Fruit fly (Drosophila melanogaster): Measurements from ENCODE around the gene CG4953.

CG4953 gene

dm6 chr2L:10266511-10266910 lies at the start of gene CG4953:
Gene CG4953, plus strand, starts transcription at chr2L:10266703.
- no peak for TF ChIP-seq h (optimal IDR thresholded peaks at IDR 0.05)
- no peak for TF ChIP-seq psq (optimal IDR thresholded peaks at IDR 0.05)
- TF ChIP-seq ttk (optimal IDR thresholded peaks at IDR 0.05): no peak
- TF ChIP-seq insv (optimal IDR thresholded peaks at IDR 0.05): no peak
- TF ChIP-seq Sin3A (optimal IDR thresholded peaks at IDR 0.05): no peak
- TF ChIP-seq Myc (optimal IDR thresholded peaks at IDR 0.05): no peak

dm6 chr2L:10220010-10220409 lies 46.5 kb upstream of the CG4953 start:
- no peak for TF ChIP-seq ttk (optimal IDR thresholded peaks at IDR 0.05)
- no peak for TF ChIP-seq insv (optimal IDR thresholded peaks at IDR 0.05)
- TF ChIP-seq Sin3A (optimal IDR thresholded peaks at IDR 0.05): no peak
- no peak for TF ChIP-seq Myc (optimal IDR thresholded peaks at IDR 0.05)
- TF ChIP-seq h (optimal IDR thresholded peaks at IDR 0.05): no peak
- TF ChIP-seq psq (optimal IDR thresholded peaks at IDR 0.05): no peak

- TF ChIP-seq psq (optimal IDR thresholded peaks at IDR 0.05) (no peak), h (optimal IDR thresholded peaks at IDR 0.05) (no peak), Myc (optimal IDR thresholded peaks at IDR 0.05) (no peak), insv (optimal IDR thresholded peaks at IDR 0.05) (no peak), Sin3A (optimal IDR thresholded peaks at IDR 0.05) (no peak), ttk (optimal IDR thresholded peaks at IDR 0.05) (no peak)
These were observed 45.8 kb upstream of the CG4953 start, which contains the start of the genes Npc1a and Prosalpha6 for dm6 chr2L:10220501-10221386. Gene Npc1a, minus strand, starts transcription at chr2L:10221216. Gene Prosalpha6, plus strand, starts transcription at chr2L:10221351.

dm6 chr2L:10221387-10221705 lies 45.2 kb upstream of the CG4953 start:
- TF ChIP-seq h (optimal IDR thresholded peaks at IDR 0.05): no peak
- no peak for TF ChIP-seq Sin3A (optimal IDR thresholded peaks at IDR 0.05)
- TF ChIP-seq insv (optimal IDR thresholded peaks at IDR 0.05): no peak
- no peak for TF ChIP-seq ttk (optimal IDR thresholded peaks at IDR 0.05)
- no peak for TF ChIP-seq psq (optimal IDR thresholded peaks at IDR 0.05)
- TF ChIP-seq Myc (optimal IDR thresholded peaks at IDR 0.05): no peak

- no peak for TF ChIP-seq insv (optimal IDR thresholded peaks at IDR 0.05)
- TF ChIP-seq psq (optimal IDR thresholded peaks at IDR 0.05): no peak
- TF ChIP-seq h (optimal IDR thresholded peaks at IDR 0.05): no peak
- no peak for TF ChIP-seq Sin3A (optimal IDR thresholded peaks at IDR 0.05)
- TF ChIP-seq ttk (optimal IDR thresholded peaks at IDR 0.05): no peak
- TF ChIP-seq Myc (optimal IDR thresholded peaks at IDR 0.05): no peak
These were observed 43.8 kb upstream of the CG4953 start, which contains the start of gene Bcs1 for dm6 chr2L:10222550-10223231. Gene Bcs1, plus strand, starts transcription at chr2L:10222657.

- TF ChIP-seq Myc (optimal IDR thresholded peaks at IDR 0.05) (no peak), insv (optimal IDR thresholded peaks at IDR 0.05) (no peak), psq (optimal IDR thresholded peaks at IDR 0.05) (no peak), ttk (optimal IDR thresholded peaks at IDR 0.05) (no peak), Sin3A (optimal IDR thresholded peaks at IDR 0.05) (no peak), h (optimal IDR thresholded peaks at IDR 0.05) (no peak)
These were observed 40.2 kb upstream of the CG4953 start for dm6 chr2L:10226213-10226723.

- TF ChIP-seq Myc (optimal IDR thresholded peaks at IDR 0.05) (no peak), h (optimal IDR thresholded peaks at IDR 0.05) (no peak), Sin3A (optimal IDR thresholded peaks at IDR 0.05) (no peak), insv (optimal IDR thresholded peaks at IDR 0.05) (no peak), psq (optimal IDR thresholded peaks at IDR 0.05) (no peak), ttk (optimal IDR thresholded peaks at IDR 0.05) (no peak)
These were observed 39.6 kb upstream of the CG4953 start, which contains the start of gene CG5708 for dm6 chr2L:10226724-10227407. Gene CG5708, minus strand, starts transcription at chr2L:10226808.

- TF ChIP-seq insv (optimal IDR thresholded peaks at IDR 0.05) (no peak), Myc (optimal IDR thresholded peaks at IDR 0.05) (no peak), Sin3A (optimal IDR thresholded peaks at IDR 0.05) (no peak), ttk (optimal IDR thresholded peaks at IDR 0.05) (no peak), psq (optimal IDR thresholded peaks at IDR 0.05) (no peak), h (optimal IDR thresholded peaks at IDR 0.05) (no peak)
These were observed 36.0 kb upstream of the CG4953 start for dm6 chr2L:10230455-10230854.

dm6 chr2L:10231092-10231494 lies 35.4 kb upstream of the CG4953 start:
- TF ChIP-seq psq (optimal IDR thresholded peaks at IDR 0.05): no peak
- TF ChIP-seq Sin3A (optimal IDR thresholded peaks at IDR 0.05): no peak
- no peak for TF ChIP-seq insv (optimal IDR thresholded peaks at IDR 0.05)
- TF ChIP-seq Myc (optimal IDR thresholded peaks at IDR 0.05): no peak
- no peak for TF ChIP-seq h (optimal IDR thresholded peaks at IDR 0.05)
- TF ChIP-seq ttk (optimal IDR thresholded peaks at IDR 0.05): no peak

dm6 chr2L:10231510-10231909 lies 35.0 kb upstream of the CG4953 start, which contains the start of gene ova:
Gene ova, minus strand, starts transcription at chr2L:10231692.
- TF ChIP-seq ttk (optimal IDR thresholded peaks at IDR 0.05) (no peak), Sin3A (optimal IDR thresholded peaks at IDR 0.05) (no peak), h (optimal IDR thresholded peaks at IDR 0.05) (no peak), insv (optimal IDR thresholded peaks at IDR 0.05) (no peak), Myc (optimal IDR thresholded peaks at IDR 0.05) (no peak), psq (optimal IDR thresholded peaks at IDR 0.05) (no peak)

- no peak for TF ChIP-seq Sin3A (optimal IDR thresholded peaks at IDR 0.05)
- TF ChIP-seq ttk (optimal IDR thresholded peaks at IDR 0.05): no peak
- TF ChIP-seq psq (optimal IDR thresholded peaks at IDR 0.05): no peak
- TF ChIP-seq insv (optimal IDR thresholded peaks at IDR 0.05): no peak
- no peak for TF ChIP-seq Myc (optimal IDR thresholded peaks at IDR 0.05)
- no peak for TF ChIP-seq h (optimal IDR thresholded peaks at IDR 0.05)
These were observed 34.2 kb upstream of the CG4953 start, which contains the start of gene eEF1delta for dm6 chr2L:10232152-10232816. Gene eEF1delta, plus strand, starts transcription at chr2L:10232507.

Data from Kc167 (cell line).